Worm (Caenorhabditis elegans): Measurements from ENCODE around the gene F26A1.1.

The F26A1.1 gene

ce11 chrIII:4850139-4850538 is at the start of gene F26A1.1:
Gene F26A1.1, plus strand, starts transcription at chrIII:4850507.
- TF ChIP-seq elt-4 (tag; optimal IDR thresholded peaks at IDR 0.05) (no peak), fax-1 (tag; optimal IDR thresholded peaks at IDR 0.05) (no peak), ahr-1 (tag; optimal IDR thresholded peaks at IDR 0.05) (no peak), fkh-10 (GFP tag; optimal IDR thresholded peaks at IDR 0.05) (no peak), lim-6 (tag; optimal IDR thresholded peaks at IDR 0.05) (no peak), pha-4 (tag; optimal IDR thresholded peaks at IDR 0.05) (no peak), tbx-7 (tag; optimal IDR thresholded peaks at IDR 0.05) (no peak), pha-2 (tag; optimal IDR thresholded peaks at IDR 0.05) (no peak), pag-3 (tag; optimal IDR thresholded peaks at IDR 0.05; ENCODE audit: borderline replicate concordance) (no peak), ceh-31 (tag; optimal IDR thresholded peaks at IDR 0.05) (no peak), gmeb-2 (tag; optimal IDR thresholded peaks at IDR 0.05) (no peak), ceh-48 (tag; optimal IDR thresholded peaks at IDR 0.05) (no peak), ama-1 (optimal IDR thresholded peaks at IDR 0.05) (no peak), pros-1 (tag; optimal IDR thresholded peaks at IDR 0.05) (no peak), unc-55 (GFP tag; optimal IDR thresholded peaks at IDR 0.05) (no peak), sdc-2 (tag; optimal IDR thresholded peaks at IDR 0.05) (no peak), ceh-2 (tag; optimal IDR thresholded peaks at IDR 0.05) (no peak)

DNA sequence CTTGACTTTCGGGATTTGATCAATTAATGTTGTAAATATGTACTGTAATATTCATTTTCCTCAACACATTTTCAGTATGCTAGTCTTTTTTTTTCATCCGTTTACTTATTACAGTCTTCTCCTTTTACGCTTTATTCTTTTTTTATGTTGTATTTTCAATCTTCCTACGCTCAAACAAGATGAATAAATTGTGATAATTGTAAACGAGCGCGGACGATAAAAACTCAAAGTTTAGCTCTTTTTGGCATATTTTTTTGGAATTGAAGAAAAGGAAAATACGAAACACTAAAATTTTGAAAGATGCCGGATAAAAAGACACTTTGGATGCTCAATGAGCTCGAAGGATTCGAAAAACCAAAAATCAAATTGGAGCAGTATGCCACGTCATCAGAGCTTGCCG is 47.6 kb upstream of the F26A1.1 start, which contains the start of gene metl-5:
metl-5 (plus strand) TSS at position 301 of the 400 bp plus-strand sequence.
- TF ChIP-seq elt-4 (tag; optimal IDR thresholded peaks at IDR 0.05) (no peak), syd-9 (tag; optimal IDR thresholded peaks at IDR 0.05) (no peak), ceh-18 (tag; optimal IDR thresholded peaks at IDR 0.05) (no peak)

DNA sequence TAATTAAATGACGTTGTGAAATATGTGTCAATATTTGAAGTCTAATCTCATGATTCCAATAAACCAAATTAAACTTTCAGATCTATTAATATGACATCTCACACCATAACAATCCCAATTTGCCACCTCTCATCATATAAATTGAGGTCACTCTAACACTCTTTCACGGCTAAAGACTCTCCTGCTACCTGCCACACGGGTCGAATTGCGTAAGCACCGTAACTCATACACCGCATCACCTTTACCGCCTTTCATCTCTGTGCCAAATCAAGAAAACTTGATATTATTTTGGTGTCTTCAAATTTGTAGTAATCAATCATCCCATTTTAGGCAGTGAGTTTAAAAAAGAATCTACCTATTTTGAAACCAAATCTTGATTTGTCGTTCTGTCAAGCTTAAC is 44.0 kb upstream of the F26A1.1 start:
- TF ChIP-seq elt-4 (tag; optimal IDR thresholded peaks at IDR 0.05): no peak
- TF ChIP-seq madf-2 (tag; optimal IDR thresholded peaks at IDR 0.05): no peak
- TF ChIP-seq ceh-22 (tag; optimal IDR thresholded peaks at IDR 0.05): no peak
- no peak for TF ChIP-seq K02D7.2 (tag; optimal IDR thresholded peaks at IDR 0.05)
- no peak for TF ChIP-seq ceh-14 (tag; optimal IDR thresholded peaks at IDR 0.05)
- TF ChIP-seq ceh-30 (tag; optimal IDR thresholded peaks at IDR 0.05): no peak
- no peak for TF ChIP-seq C38D4.7 (GFP tag; optimal IDR thresholded peaks at IDR 0.05)
- no peak for TF ChIP-seq npax-4 (tag; optimal IDR thresholded peaks at IDR 0.05)

DNA sequence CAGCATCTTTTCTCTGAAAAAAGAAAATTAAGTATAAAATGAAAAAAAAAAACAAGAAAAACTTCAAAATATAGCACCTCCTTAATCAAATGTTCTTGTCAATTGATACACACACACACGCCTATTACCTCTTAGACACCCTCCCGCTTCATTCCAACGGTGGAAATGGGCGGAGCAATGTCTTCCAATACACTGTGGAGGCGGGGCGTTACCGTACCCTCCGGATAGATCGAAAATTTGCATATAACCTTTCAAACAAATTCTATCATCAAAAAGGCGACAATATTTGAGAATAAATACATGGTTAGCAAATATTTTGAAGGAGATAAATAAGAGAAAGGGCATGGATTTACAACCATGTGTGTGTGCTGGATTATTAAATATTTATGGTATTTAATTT is 42.2 kb upstream of the F26A1.1 start:
- peak; percentile 85 for TF ChIP-seq nfya-1 (tag; optimal IDR thresholded peaks at IDR 0.05)
- TF ChIP-seq ceh-48 (tag; optimal IDR thresholded peaks at IDR 0.05): no peak

ce11 chrIII:4809526-4810153 is 40.7 kb upstream of the F26A1.1 start, which contains the start of gene pal-1:
Gene pal-1, minus strand, starts transcription at chrIII:4809576.
- TF ChIP-seq ceh-9 (tag; optimal IDR thresholded peaks at IDR 0.05) (no peak), K09A11.1 (tag; optimal IDR thresholded peaks at IDR 0.05; ENCODE audit: insufficient read depth) (no peak), lim-6 (tag; optimal IDR thresholded peaks at IDR 0.05) (no peak), ceh-19 (GFP tag; optimal IDR thresholded peaks at IDR 0.05) (no peak)

DNA sequence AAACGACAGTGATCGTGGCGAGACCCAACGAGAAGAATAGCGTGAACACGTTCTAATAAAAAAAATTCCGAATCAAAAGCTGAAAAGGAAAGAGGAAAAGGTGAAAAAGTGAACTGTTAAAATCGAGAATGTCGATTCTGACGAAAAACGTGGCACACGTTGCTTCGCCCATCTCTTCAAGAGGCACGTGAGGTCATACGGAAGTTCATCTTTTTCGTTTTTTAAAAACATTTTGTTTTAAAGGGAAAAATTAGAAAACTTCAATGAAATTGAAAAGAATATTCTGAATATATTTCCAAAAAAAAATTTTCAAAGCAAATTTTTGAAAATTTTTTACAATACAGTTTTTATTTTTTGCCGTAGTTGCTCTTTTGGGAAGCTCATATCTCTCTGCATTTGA is 39.1 kb upstream of the F26A1.1 start, which contains the start of gene C38D4.7:
C38D4.7 (minus strand) TSS at position 101 of the 400 bp plus-strand sequence.
- TF ChIP-seq pat-9 (tag; optimal IDR thresholded peaks at IDR 0.05) (no peak), tbx-2 (tag; optimal IDR thresholded peaks at IDR 0.05) (no peak), madf-2 (tag; optimal IDR thresholded peaks at IDR 0.05) (no peak), mec-3 (tag; optimal IDR thresholded peaks at IDR 0.05; ENCODE audit: borderline replicate concordance) (no peak), ceh-2 (tag; optimal IDR thresholded peaks at IDR 0.05) (no peak), pqm-1 (tag; optimal IDR thresholded peaks at IDR 0.05) (no peak), dve-1 (tag; optimal IDR thresholded peaks at IDR 0.05) (no peak), T23F11.4 (GFP tag; optimal IDR thresholded peaks at IDR 0.05) (no peak), ceh-22 (tag; optimal IDR thresholded peaks at IDR 0.05) (no peak), pax-1 (tag; optimal IDR thresholded peaks at IDR 0.05) (no peak), hlh-15 (tag; optimal IDR thresholded peaks at IDR 0.05) (no peak), sox-4 (tag; optimal IDR thresholded peaks at IDR 0.05) (no peak), Y22D7AL.16 (tag; optimal IDR thresholded peaks at IDR 0.05) (no peak), ref-2 (tag; optimal IDR thresholded peaks at IDR 0.05) (no peak)
